Worm (Caenorhabditis elegans): ENCODE results near the gene cpar-1.

DNA sequence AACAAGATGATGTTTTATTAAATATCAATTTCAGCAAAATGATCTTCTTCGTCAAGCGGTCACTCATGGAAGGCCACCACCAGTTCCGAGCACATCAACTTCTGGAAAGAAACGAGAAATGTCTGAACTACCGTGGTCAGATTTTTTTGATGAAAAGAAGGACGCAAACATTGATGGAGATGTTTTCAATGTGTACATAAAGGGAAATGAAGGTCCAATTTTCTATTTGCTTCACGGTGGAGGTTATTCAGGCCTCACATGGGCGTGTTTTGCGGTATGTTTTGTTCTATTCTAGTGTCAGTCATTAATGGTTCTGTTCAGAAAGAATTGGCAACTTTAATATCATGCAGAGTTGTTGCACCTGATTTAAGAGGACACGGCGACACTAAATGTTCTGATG, 32.0 kb downstream of the cpar-1 start, which contains the start of gene B0464.6:
- TF ChIP-seq nhr-23 (tag; optimal IDR thresholded peaks at IDR 0.05) (no peak), mdl-1 (tag; optimal IDR thresholded peaks at IDR 0.05) (no peak), lin-39 (tag; optimal IDR thresholded peaks at IDR 0.05) (no peak)

Measured in whole organism, L2 larva.